Worm (Caenorhabditis elegans): ENCODE data around the gene F36F12.1.

DNA sequence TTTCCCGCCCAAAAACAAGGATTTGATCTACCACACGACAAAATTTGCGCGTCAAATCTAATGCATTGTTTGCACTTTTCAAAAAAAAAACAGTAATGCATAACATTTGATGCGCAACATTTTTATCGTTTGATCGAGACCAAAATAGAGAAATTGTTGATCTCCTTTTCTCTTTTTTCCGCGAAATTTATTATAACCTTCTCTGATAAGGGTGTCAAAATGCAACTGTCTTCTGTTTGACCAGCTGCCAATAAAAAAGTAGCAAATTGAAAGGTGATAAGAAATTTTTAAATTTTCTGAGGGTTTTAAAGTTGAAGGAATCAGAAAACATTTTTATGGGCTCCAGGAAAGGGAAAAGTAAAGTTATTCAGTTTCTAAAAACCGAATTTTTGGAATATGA lies 34.0 kb upstream of the F36F12.1 start:
- TF ChIP-seq F13C5.2 (tag; optimal IDR thresholded peaks at IDR 0.05) (no peak), sea-1 (GFP tag; conservative IDR thresholded peaks at IDR 0.05) (no peak), tbx-11 (GFP tag; IDR thresholded peaks at IDR 0.05) (no peak), ceh-13 (GFP tag; optimal IDR thresholded peaks at IDR 0.05) (no peak), ets-7 (tag; optimal IDR thresholded peaks at IDR 0.05) (no peak)

All from whole organism, early embryonic.